Fruit fly (Drosophila melanogaster) Kc167 (cell line): ENCODE results near the gene Alp1.

ENCODE experiments used
- h ChIP-seq: fragments of >200 bp; optimal IDR thresholded peaks from 3 replicates; lab custom pipeline; 2018; ENCODE audit warnings: missing external identifiers
- psq ChIP-seq: fragments of >200 bp; optimal IDR thresholded peaks from 2 replicates; lab custom pipeline; 2017; ENCODE audit warnings: missing external identifiers
- ttk ChIP-seq: sonication (Bioruptor generic); optimal IDR thresholded peaks from 2 replicates; lab custom pipeline; 2017; ENCODE audit warnings: missing external identifiers

- TF ChIP-seq psq (lab: Kevin White, UChicago) (no peak), h (lab: Kevin White, UChicago) (no peak), ttk (lab: Kevin White, UChicago) (no peak)
Measured at dm6 chr3L:21449336-21449735, 4.7 kb upstream of the Alp1 start.
